Fruit fly (Drosophila melanogaster): Measurements from ENCODE around the gene Orc2.

- TF ChIP-seq psq (optimal IDR thresholded peaks at IDR 0.05): no peak
- no peak for TF ChIP-seq CG8478 (optimal IDR thresholded peaks at IDR 0.05)
- no peak for TF ChIP-seq usp (GFP tag; optimal IDR thresholded peaks at IDR 0.05)
Observed at dm6 chr3R:13941390-13941789, 23.3 kb upstream of the Orc2 start.

Data from whole organism.